Worm (Caenorhabditis elegans) whole organism, early embryonic: ENCODE data around the gene nhl-3.
"Not testable (repeated sequence)": the region's sequence is repeated elsewhere in the genome, so short reads cannot be mapped to it uniquely, and the experiment has no call there.

Source experiments
- B0310.2 ChIP-seq: sonication (generic microtip); optimal IDR thresholded peaks from 2 replicates; lab custom pipeline; 2016; ENCODE audit warnings: mild to moderate bottlenecking, missing genetic modification characterization, missing compliant biosample characterization
- F13C5.2 ChIP-seq: sonication (generic microtip); optimal IDR thresholded peaks from 2 replicates; lab custom pipeline; 2017; ENCODE audit warnings: mild to moderate bottlenecking, missing genetic modification characterization, inconsistent platforms, missing compliant biosample characterization
- aly-1 ChIP-seq: sonication (generic microtip); optimal IDR thresholded peaks from 2 replicates; lab custom pipeline; 2016; ENCODE audit warnings: missing genetic modification characterization, missing compliant biosample characterization
- ama-1 ChIP-seq: fragments of 150-350 bp; optimal IDR thresholded peaks from 2 replicates; lab custom pipeline; 2014
- ceh-13 ChIP-seq: fragments of 200-800 bp; sonication (Bioruptor generic); optimal IDR thresholded peaks from 2 replicates; lab custom pipeline; 2018; ENCODE audit warnings: mild to moderate bottlenecking, missing genetic modification characterization, missing compliant biosample characterization
- ceh-36 ChIP-seq: sonication (generic microtip); optimal IDR thresholded peaks from 2 replicates; lab custom pipeline; 2016; ENCODE audit warnings: missing genetic modification characterization, inconsistent platforms, missing compliant biosample characterization
- ets-7 ChIP-seq: sonication (generic microtip); optimal IDR thresholded peaks from 2 replicates; lab custom pipeline; 2016; ENCODE audit warnings: missing genotype, missing genetic modification characterization, missing compliant biosample characterization
- flt-1 ChIP-seq: fragments of 200-800 bp; sonication (Bioruptor generic); IDR thresholded peaks from 2 replicates; pipeline ENCODE4 v1.3.6; 2022; ENCODE audit warnings: missing genetic modification characterization, missing compliant biosample characterization
- hmbx-1 ChIP-seq: sonication (generic microtip); optimal IDR thresholded peaks from 2 replicates; lab custom pipeline; 2016; ENCODE audit warnings: mild to moderate bottlenecking, missing genetic modification characterization, missing compliant biosample characterization
- hmg-4 ChIP-seq: fragments of 200-800 bp; sonication (Bioruptor generic); optimal IDR thresholded peaks from 2 replicates; lab custom pipeline; 2018; ENCODE audit warnings: mild to moderate bottlenecking, missing genetic modification characterization, missing compliant biosample characterization
- hnd-1 ChIP-seq: sonication (generic microtip); optimal IDR thresholded peaks from 2 replicates; lab custom pipeline; 2016; ENCODE audit warnings: missing genetic modification characterization, missing compliant biosample characterization
- pes-1 ChIP-seq: fragments of 200-800 bp; sonication (Bioruptor generic); IDR thresholded peaks from 2 replicates; pipeline ENCODE4 v1.3.6; 2022; ENCODE audit warnings: missing genetic modification reagents, missing genetic modification characterization, missing compliant biosample characterization
- scrt-1 ChIP-seq: fragments of 200-800 bp; sonication (Bioruptor generic); IDR thresholded peaks from 2 replicates; pipeline ENCODE4 v1.3.6; 2022; ENCODE audit warnings: missing genetic modification characterization, missing compliant biosample characterization
- sea-1 ChIP-seq: fragments of 200-800 bp; sonication (Bioruptor generic); conservative IDR thresholded peaks from 2 replicates; pipeline ENCODE4 v1.3.6; 2022; ENCODE audit warnings: missing genetic modification characterization, missing compliant biosample characterization
- tbx-11 ChIP-seq: fragments of 200-800 bp; sonication (Bioruptor generic); IDR thresholded peaks from 2 replicates; pipeline ENCODE4 v1.3.6; 2022; ENCODE audit warnings: missing genetic modification characterization, missing compliant biosample characterization
- tbx-37 ChIP-seq: fragments of 200-800 bp; sonication (Bioruptor generic); conservative IDR thresholded peaks from 2 replicates; pipeline ENCODE4 v1.3.6; 2022; ENCODE audit warnings: missing genetic modification reagents, missing genetic modification characterization, missing compliant biosample characterization
- tra-4 ChIP-seq: sonication (generic microtip); optimal IDR thresholded peaks from 2 replicates; lab custom pipeline; 2017; ENCODE audit warnings: missing genetic modification characterization, missing compliant biosample characterization

The nhl-3 gene

ce11 chrII:596702-597101 lies 5.2 kb downstream of the nhl-3 start:
- no peak for TF ChIP-seq aly-1

- TF ChIP-seq tra-4 (tag; lab: Kevin White, UChicago); ceh-13 (GFP tag; lab: Kevin White, UChicago); hnd-1: not testable (repeated sequence)
Measured at ce11 chrII:593221-593620, 8.7 kb downstream of the nhl-3 start, which contains the start of gene W08F4.1. Gene W08F4.1, plus strand, starts transcription at chrII:593521.

- TF ChIP-seq ceh-36 (tag; lab: Kevin White, UChicago) (no peak), ama-1 (lab: Kevin White, UChicago) (no peak), tbx-11 (no peak), hmbx-1 (no peak), ceh-13 (GFP tag; lab: Kevin White, UChicago) (no peak), tbx-37 (GFP tag; lab: Robert Waterston, UW) (no peak), hnd-1 (no peak), scrt-1 (no peak), tra-4 (tag; lab: Kevin White, UChicago) (no peak), sea-1 (no peak), B0310.2 (tag; lab: Kevin White, UChicago) (no peak), aly-1 (no peak), ets-7 (tag; lab: Kevin White, UChicago) (no peak), F13C5.2 (tag; lab: Kevin White, UChicago) (no peak), hmg-4 (no peak), flt-1 (GFP tag; lab: Robert Waterston, UW) (no peak)
Measured at ce11 chrII:591110-591509, 10.8 kb downstream of the nhl-3 start, which contains the start of gene W08F4.10. Gene W08F4.10, minus strand, starts transcription at chrII:591210.

DNA sequence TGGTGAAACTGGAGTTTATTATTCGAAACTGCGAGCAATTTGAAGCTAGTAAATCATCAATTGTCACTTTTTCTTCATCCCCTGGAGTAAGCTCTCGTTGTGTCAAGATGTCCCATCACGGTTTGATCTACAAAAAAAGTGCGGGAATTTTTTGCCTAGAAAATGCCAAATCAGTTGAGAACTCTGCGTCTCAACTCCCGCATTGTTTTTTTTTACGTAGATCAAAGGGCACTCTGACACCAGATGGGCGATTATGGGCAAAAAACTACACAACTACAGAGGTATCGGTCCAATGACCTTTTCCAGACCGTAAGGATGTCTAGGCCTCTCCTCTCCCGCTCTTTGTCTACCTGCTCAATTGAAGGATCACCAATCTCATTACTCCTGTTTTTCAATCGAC lies 14.4 kb downstream of the nhl-3 start, which contains the start of gene fbxb-34:
TSS of gene fbxb-34 (plus strand) at position 301 of the 400 bp plus-strand sequence.
- TF ChIP-seq ama-1 (lab: Kevin White, UChicago) (no peak), tbx-11 (no peak), tra-4 (tag; lab: Kevin White, UChicago) (no peak), tbx-37 (GFP tag; lab: Robert Waterston, UW) (no peak), ets-7 (tag; lab: Kevin White, UChicago) (no peak), ceh-36 (tag; lab: Kevin White, UChicago) (no peak), F13C5.2 (tag; lab: Kevin White, UChicago) (no peak), hmbx-1 (no peak), sea-1 (no peak), aly-1 (no peak)

- no peak for TF ChIP-seq aly-1
- no peak for TF ChIP-seq ets-7 (tag; lab: Kevin White, UChicago)
- TF ChIP-seq hmbx-1, result no peak
- TF ChIP-seq scrt-1, result no peak
- TF ChIP-seq tbx-37 (GFP tag; lab: Robert Waterston, UW), result no peak
- TF ChIP-seq sea-1, result no peak
- no peak for TF ChIP-seq hmg-4
- TF ChIP-seq ceh-13 (GFP tag; lab: Kevin White, UChicago), result no peak
- TF ChIP-seq tra-4 (tag; lab: Kevin White, UChicago), result no peak
- TF ChIP-seq pes-1 (GFP tag; lab: Robert Waterston, UW), result no peak
- no peak for TF ChIP-seq flt-1 (GFP tag; lab: Robert Waterston, UW)
- TF ChIP-seq ama-1 (lab: Kevin White, UChicago), result no peak
- no peak for TF ChIP-seq B0310.2 (tag; lab: Kevin White, UChicago)
- no peak for TF ChIP-seq hnd-1
- TF ChIP-seq F13C5.2 (tag; lab: Kevin White, UChicago), result no peak
Measured at ce11 chrII:584321-584848, 17.5 kb downstream of the nhl-3 start, which contains the start of the genes W08F4.12 and W08F4.13. Gene W08F4.12, minus strand, starts transcription at chrII:584421. Gene W08F4.13, plus strand, starts transcription at chrII:584798.

- TF ChIP-seq tbx-11, result no peak
- TF ChIP-seq ets-7 (tag; lab: Kevin White, UChicago), result no peak
- no peak for TF ChIP-seq tbx-37 (GFP tag; lab: Robert Waterston, UW)
- no peak for TF ChIP-seq hnd-1
- TF ChIP-seq pes-1 (GFP tag; lab: Robert Waterston, UW), result no peak
- no peak for TF ChIP-seq tra-4 (tag; lab: Kevin White, UChicago)
- no peak for TF ChIP-seq hmg-4
- TF ChIP-seq flt-1 (GFP tag; lab: Robert Waterston, UW), result no peak
- no peak for TF ChIP-seq hmbx-1
- TF ChIP-seq ama-1 (lab: Kevin White, UChicago), result no peak
- no peak for TF ChIP-seq scrt-1
- TF ChIP-seq sea-1, result no peak
- no peak for TF ChIP-seq F13C5.2 (tag; lab: Kevin White, UChicago)
- TF ChIP-seq ceh-13 (GFP tag; lab: Kevin White, UChicago), result no peak
- TF ChIP-seq B0310.2 (tag; lab: Kevin White, UChicago), result no peak
- TF ChIP-seq aly-1, result no peak
- no peak for TF ChIP-seq ceh-36 (tag; lab: Kevin White, UChicago)
Measured at ce11 chrII:582649-583048, 19.3 kb downstream of the nhl-3 start, which contains the start of gene fbxb-14. Gene fbxb-14, minus strand, starts transcription at chrII:582749.

DNA sequence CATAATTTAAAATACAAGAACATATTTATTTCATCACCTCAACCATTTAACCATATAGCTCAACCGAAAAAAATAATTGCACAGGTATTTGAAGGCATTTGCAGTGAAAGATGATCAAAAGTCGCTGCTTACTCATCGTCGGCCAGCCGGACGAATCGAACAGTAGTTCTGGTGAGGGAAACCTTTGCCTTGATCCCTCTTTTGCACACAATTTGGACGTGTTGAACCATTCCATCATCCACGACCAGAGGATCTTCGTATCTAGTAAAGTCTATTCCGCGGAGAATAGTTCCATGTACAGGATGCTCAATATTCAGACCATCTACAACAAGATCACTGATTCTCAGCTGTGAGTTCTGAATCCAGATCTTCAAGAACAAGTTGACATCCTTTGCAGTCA lies 19.9 kb downstream of the nhl-3 start:
- no peak for TF ChIP-seq hnd-1
- no peak for TF ChIP-seq tbx-11
- no peak for TF ChIP-seq tbx-37 (GFP tag; lab: Robert Waterston, UW)
- TF ChIP-seq scrt-1, result no peak
- no peak for TF ChIP-seq ets-7 (tag; lab: Kevin White, UChicago)
- no peak for TF ChIP-seq tra-4 (tag; lab: Kevin White, UChicago)
- TF ChIP-seq hmg-4, result no peak
- no peak for TF ChIP-seq aly-1

DNA sequence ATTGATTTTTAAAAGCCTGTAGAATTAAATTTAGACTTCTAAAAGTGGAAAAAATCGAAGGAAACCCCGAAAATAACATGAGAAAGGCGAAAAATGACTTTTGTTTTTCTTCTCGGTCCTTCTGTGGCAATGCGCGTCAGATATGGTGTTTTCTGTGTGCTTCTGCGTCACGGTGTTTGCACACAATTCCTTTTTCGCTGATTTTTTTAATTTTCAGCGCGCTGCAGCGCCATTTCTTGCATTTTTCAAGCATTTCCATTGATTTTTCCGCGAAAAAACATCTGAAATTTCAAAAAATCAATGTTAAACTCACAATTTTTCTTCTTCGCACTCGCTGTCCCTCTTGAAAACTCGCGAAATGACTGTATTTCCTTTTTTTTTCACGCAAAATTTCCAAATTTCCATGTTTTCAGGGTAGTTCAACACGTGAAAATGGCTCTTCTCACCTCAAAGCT lies 21.7 kb downstream of the nhl-3 start, which contains the start of the genes cdc-37 and W08F4.3:
TSS of gene cdc-37 (minus strand) at position 405 of the 455 bp plus-strand sequence.
TSS of gene W08F4.3 (plus strand) at position 414 of the 455 bp plus-strand sequence.
- TF ChIP-seq sea-1 (no peak), tra-4 (tag; lab: Kevin White, UChicago) (no peak), pes-1 (GFP tag; lab: Robert Waterston, UW) (no peak), hmbx-1 (no peak), flt-1 (GFP tag; lab: Robert Waterston, UW) (no peak)
